Worm (Caenorhabditis elegans) whole organism, mixed stage, embryonic: ENCODE results near the gene kel-8.

Experiments used
- M03D4.4 ChIP-seq: sonication (generic microtip); optimal IDR thresholded peaks from 2 replicates; lab custom pipeline; 2017; ENCODE audit warnings: mild to moderate bottlenecking, missing genetic modification characterization, missing compliant biosample characterization
- bed-3 ChIP-seq: fragments of 200-800 bp; sonication (Bioruptor generic); optimal IDR thresholded peaks from 3 replicates; lab custom pipeline; 2018; ENCODE audit warnings: mild to moderate bottlenecking, missing genetic modification characterization, moderate library complexity, missing compliant biosample characterization
- ceh-39 ChIP-seq: fragments of 150-350 bp; optimal IDR thresholded peaks from 2 replicates; lab custom pipeline; 2014; ENCODE audit warnings: missing biosample characterization, missing genetic modification characterization
- ceh-43 ChIP-seq: fragments of 200-800 bp; sonication (Bioruptor generic); optimal IDR thresholded peaks from 2 replicates; lab custom pipeline; 2018; ENCODE audit warnings: mild to moderate bottlenecking, missing genetic modification characterization, moderate library complexity, missing compliant biosample characterization
- ceh-83 ChIP-seq: fragments of 200-800 bp; sonication (Bioruptor generic); optimal IDR thresholded peaks from 2 replicates; lab custom pipeline; 2018; ENCODE audit warnings: mild to moderate bottlenecking, missing genetic modification characterization, missing compliant biosample characterization
- ces-1 ChIP-seq: fragments of 150-350 bp; optimal IDR thresholded peaks from 2 replicates; lab custom pipeline; 2014; ENCODE audit warnings: missing biosample characterization, missing genetic modification reagents, missing genetic modification characterization
- cnd-1 ChIP-seq: fragments of 200-800 bp; sonication (Bioruptor generic); optimal IDR thresholded peaks from 2 replicates; lab custom pipeline; 2018; ENCODE audit warnings: mild to moderate bottlenecking, missing genetic modification characterization, missing compliant biosample characterization
- drap-1 ChIP-seq: fragments of 200-800 bp; sonication (Bioruptor generic); optimal IDR thresholded peaks from 3 replicates; lab custom pipeline; 2018; ENCODE audit warnings: mild to moderate bottlenecking, missing genetic modification characterization, missing compliant biosample characterization
- elt-1 ChIP-seq: sonication (generic microtip); optimal IDR thresholded peaks from 2 replicates; lab custom pipeline; 2017; ENCODE audit warnings: missing genetic modification characterization, mild to moderate bottlenecking, missing compliant biosample characterization, antibody characterized with exemption, moderate library complexity, borderline replicate concordance; ENCODE audit not compliant: insufficient read depth
- elt-3 ChIP-seq: fragments of 150-350 bp; optimal IDR thresholded peaks from 2 replicates; lab custom pipeline; 2014; ENCODE audit warnings: missing biosample characterization, missing genetic modification characterization
- flh-1 ChIP-seq: fragments of 200-800 bp; sonication (Bioruptor generic); optimal IDR thresholded peaks from 2 replicates; lab custom pipeline; 2018; ENCODE audit warnings: mild to moderate bottlenecking, missing genetic modification characterization, moderate library complexity, missing compliant biosample characterization
- lin-13 ChIP-seq: fragments of 150-350 bp; optimal IDR thresholded peaks from 2 replicates; lab custom pipeline; 2014; ENCODE audit warnings: missing biosample characterization, missing genetic modification characterization
- lin-32 ChIP-seq: fragments of 200-800 bp; sonication (Bioruptor generic); optimal IDR thresholded peaks from 2 replicates; lab custom pipeline; 2018; ENCODE audit warnings: mild to moderate bottlenecking, missing genetic modification characterization, missing compliant biosample characterization
- lsy-2 ChIP-seq: fragments of 150-350 bp; optimal IDR thresholded peaks from 2 replicates; lab custom pipeline; 2014; ENCODE audit warnings: missing biosample characterization, missing genetic modification characterization
- mab-5 ChIP-seq: fragments of 150-350 bp; optimal IDR thresholded peaks from 2 replicates; lab custom pipeline; 2014; ENCODE audit warnings: missing biosample characterization, missing genetic modification characterization
- mep-1 ChIP-seq: fragments of 150-350 bp; optimal IDR thresholded peaks from 2 replicates; lab custom pipeline; 2017; ENCODE audit warnings: missing biosample characterization, missing genetic modification reagents, missing genetic modification characterization, inconsistent platforms
- mls-2 ChIP-seq: sonication (generic microtip); optimal IDR thresholded peaks from 2 replicates; lab custom pipeline; 2016; ENCODE audit warnings: mild to moderate bottlenecking, missing genetic modification characterization, moderate library complexity, missing compliant biosample characterization
- nhr-12 ChIP-seq: fragments of 150-350 bp; optimal IDR thresholded peaks from 2 replicates; lab custom pipeline; 2014; ENCODE audit warnings: missing biosample characterization, missing genetic modification characterization
- nhr-2 ChIP-seq: fragments of 150-350 bp; optimal IDR thresholded peaks from 2 replicates; lab custom pipeline; 2014; ENCODE audit warnings: missing biosample characterization, missing genetic modification characterization
- nhr-237 ChIP-seq: fragments of 150-350 bp; optimal IDR thresholded peaks from 2 replicates; lab custom pipeline; 2014; ENCODE audit warnings: missing biosample characterization, missing genetic modification characterization
- nhr-28 ChIP-seq: fragments of 150-350 bp; optimal IDR thresholded peaks from 2 replicates; lab custom pipeline; 2014; ENCODE audit warnings: missing biosample characterization, missing genetic modification characterization
- pha-4 ChIP-seq: fragments of 150-350 bp; optimal IDR thresholded peaks from 2 replicates; lab custom pipeline; 2018; ENCODE audit warnings: missing biosample characterization, missing genetic modification reagents, missing genetic modification characterization
- sem-2 ChIP-seq: fragments of 200-800 bp; sonication (Bioruptor generic); optimal IDR thresholded peaks from 2 replicates; lab custom pipeline; 2018; ENCODE audit warnings: mild to moderate bottlenecking, missing genetic modification characterization, missing compliant biosample characterization
- snpc-4 ChIP-seq: fragments of 150-350 bp; optimal IDR thresholded peaks from 2 replicates; lab custom pipeline; 2014; ENCODE audit warnings: missing biosample characterization, missing genetic modification characterization
- sptf-1 ChIP-seq: sonication (generic microtip); optimal IDR thresholded peaks from 2 replicates; lab custom pipeline; 2017; ENCODE audit warnings: mild to moderate bottlenecking, missing genetic modification characterization, moderate library complexity, missing compliant biosample characterization
- unc-120 ChIP-seq: sonication (generic microtip); optimal IDR thresholded peaks from 2 replicates; lab custom pipeline; 2017; ENCODE audit warnings: missing genetic modification characterization, missing compliant biosample characterization; ENCODE audit not compliant: poor library complexity, severe bottlenecking
- unc-39 ChIP-seq: fragments of 150-350 bp; optimal IDR thresholded peaks from 2 replicates; lab custom pipeline; 2014; ENCODE audit warnings: missing biosample characterization, missing genetic modification characterization
- unc-62 ChIP-seq: fragments of 150-350 bp; optimal IDR thresholded peaks from 2 replicates; lab custom pipeline; 2014; ENCODE audit warnings: missing biosample characterization, missing genetic modification reagents, missing genetic modification characterization
- zip-8 ChIP-seq: fragments of 150-350 bp; optimal IDR thresholded peaks from 2 replicates; lab custom pipeline; 2014; ENCODE audit warnings: missing biosample characterization, missing genetic modification characterization
- ztf-11 ChIP-seq: fragments of 150-350 bp; optimal IDR thresholded peaks from 2 replicates; lab custom pipeline; 2014; ENCODE audit warnings: missing biosample characterization, missing genetic modification characterization

Gene kel-8

ce11 chrV:2695935-2696334, 24.7 kb downstream of the kel-8 start, which contains the start of gene Y45G12B.3:
Y45G12B.3 (minus strand) TSS chrV:2696254.
- TF ChIP-seq snpc-4 (tag; lab: Kevin White, UChicago) (no peak), elt-1 (tag; lab: Kevin White, UChicago) (no peak), zip-8 (tag; lab: Kevin White, UChicago) (no peak), ceh-43 (GFP tag; lab: Kevin White, UChicago) (no peak), bed-3 (GFP tag; lab: Kevin White, UChicago) (no peak), lsy-2 (tag; lab: Kevin White, UChicago) (no peak), flh-1 (no peak), mab-5 (tag; lab: Kevin White, UChicago) (no peak), sptf-1 (tag; lab: Kevin White, UChicago) (no peak), ceh-83 (no peak), unc-120 (tag; lab: Kevin White, UChicago) (no peak), nhr-12 (no peak), mls-2 (tag; lab: Kevin White, UChicago) (no peak), mep-1 (tag; lab: Kevin White, UChicago) (no peak), nhr-237 (no peak), elt-3 (no peak)

- TF ChIP-seq drap-1 (GFP tag; lab: Kevin White, UChicago) (no peak), sptf-1 (tag; lab: Kevin White, UChicago) (peak; percentile 27)
These were observed 26.4 kb downstream of the kel-8 start for ce11 chrV:2697693-2698092.

- no peak for TF ChIP-seq ceh-43 (GFP tag; lab: Kevin White, UChicago)
- TF ChIP-seq ceh-83, result no peak
- TF ChIP-seq unc-62 (GFP tag; lab: Kevin White, UChicago), result no peak
- TF ChIP-seq M03D4.4 (tag; lab: Kevin White, UChicago), result no peak
- no peak for TF ChIP-seq sptf-1 (tag; lab: Kevin White, UChicago)
- no peak for TF ChIP-seq unc-120 (tag; lab: Kevin White, UChicago)
- no peak for TF ChIP-seq nhr-2 (tag; lab: Kevin White, UChicago)
- no peak for TF ChIP-seq nhr-12
- TF ChIP-seq ztf-11, result no peak
- TF ChIP-seq lin-13 (tag; lab: Kevin White, UChicago), result no peak
- TF ChIP-seq nhr-28 (tag; lab: Kevin White, UChicago), result no peak
- TF ChIP-seq flh-1, result no peak
- no peak for TF ChIP-seq ces-1 (GFP tag; lab: Kevin White, UChicago)
- no peak for TF ChIP-seq drap-1 (GFP tag; lab: Kevin White, UChicago)
- TF ChIP-seq mep-1 (tag; lab: Kevin White, UChicago), result no peak
- TF ChIP-seq elt-1 (tag; lab: Kevin White, UChicago), result no peak
- no peak for TF ChIP-seq pha-4 (tag; lab: Kevin White, UChicago)
- TF ChIP-seq ceh-39 (tag; lab: Kevin White, UChicago), result no peak
- TF ChIP-seq cnd-1 (tag; lab: Kevin White, UChicago), result no peak
- TF ChIP-seq bed-3 (GFP tag; lab: Kevin White, UChicago), result no peak
These were observed 27.6 kb downstream of the kel-8 start, which contains the start of gene nuo-5 for ce11 chrV:2698826-2699225. nuo-5 (plus strand) TSS chrV:2698972.

- TF ChIP-seq unc-120 (tag; lab: Kevin White, UChicago) (no peak), nhr-12 (no peak), mls-2 (tag; lab: Kevin White, UChicago) (no peak), ceh-43 (GFP tag; lab: Kevin White, UChicago) (no peak), lsy-2 (tag; lab: Kevin White, UChicago) (no peak), unc-39 (tag; lab: Kevin White, UChicago) (no peak), mep-1 (tag; lab: Kevin White, UChicago) (no peak), sem-2 (GFP tag; lab: Kevin White, UChicago) (no peak), bed-3 (GFP tag; lab: Kevin White, UChicago) (no peak), lin-32 (no peak)
These were observed 31.6 kb downstream of the kel-8 start for ce11 chrV:2702883-2703282.

- no peak for TF ChIP-seq pha-4 (tag; lab: Kevin White, UChicago)
- no peak for TF ChIP-seq nhr-237
- TF ChIP-seq ztf-11, result no peak
- no peak for TF ChIP-seq unc-62 (GFP tag; lab: Kevin White, UChicago)
- no peak for TF ChIP-seq bed-3 (GFP tag; lab: Kevin White, UChicago)
- no peak for TF ChIP-seq elt-1 (tag; lab: Kevin White, UChicago)
- no peak for TF ChIP-seq lin-32
- no peak for TF ChIP-seq nhr-28 (tag; lab: Kevin White, UChicago)
These were observed 32.0 kb downstream of the kel-8 start for ce11 chrV:2703299-2703698.
